Worm (Caenorhabditis elegans) whole organism, L3 larva: Measurements from ENCODE around the gene C34D10.1.

Experiments used
- R02D3.7 ChIP-seq: fragments of 150-350 bp; optimal IDR thresholded peaks from 2 replicates; lab custom pipeline; 2014; ENCODE audit warnings: missing biosample characterization, missing genetic modification characterization
- ZK546.5 ChIP-seq: sonication (generic microtip); optimal IDR thresholded peaks from 2 replicates; lab custom pipeline; 2017; ENCODE audit warnings: missing biosample characterization, missing genetic modification characterization
- ceh-82 ChIP-seq: fragments of 150-350 bp; optimal IDR thresholded peaks from 2 replicates; lab custom pipeline; 2014; ENCODE audit warnings: missing biosample characterization, missing genetic modification characterization
- ceh-9 ChIP-seq: sonication (generic microtip); optimal IDR thresholded peaks from 2 replicates; lab custom pipeline; 2018; ENCODE audit warnings: missing biosample characterization, missing genetic modification characterization
- egl-27 ChIP-seq: sonication (generic microtip); optimal IDR thresholded peaks from 4 replicates; lab custom pipeline; 2017; ENCODE audit warnings: missing biosample characterization, missing genetic modification reagents, missing genetic modification characterization
- jun-1 ChIP-seq: fragments of 150-350 bp; optimal IDR thresholded peaks from 2 replicates; lab custom pipeline; 2014; ENCODE audit warnings: missing biosample characterization, missing genetic modification reagents, missing genetic modification characterization
- mdl-1 ChIP-seq: fragments of 150-350 bp; optimal IDR thresholded peaks from 2 replicates; lab custom pipeline; 2014; ENCODE audit warnings: missing biosample characterization, missing genetic modification characterization
- nhr-23 ChIP-seq: fragments of 150-350 bp; optimal IDR thresholded peaks from 2 replicates; lab custom pipeline; 2014; ENCODE audit warnings: missing biosample characterization, missing genetic modification reagents, missing genetic modification characterization
- nhr-77 ChIP-seq: fragments of 150-350 bp; optimal IDR thresholded peaks from 2 replicates; lab custom pipeline; 2014; ENCODE audit warnings: missing biosample characterization, missing genetic modification characterization
- pha-4 ChIP-seq: fragments of 150-350 bp; optimal IDR thresholded peaks from 2 replicates; lab custom pipeline; 2014; ENCODE audit warnings: missing biosample characterization, missing genetic modification reagents, missing genetic modification characterization
- pqm-1 ChIP-seq: fragments of 150-350 bp; optimal IDR thresholded peaks from 2 replicates; lab custom pipeline; 2017; ENCODE audit warnings: missing biosample characterization, missing genetic modification characterization, inconsistent platforms
- snpc-4 ChIP-seq: fragments of 150-350 bp; optimal IDR thresholded peaks from 2 replicates; lab custom pipeline; 2014; ENCODE audit warnings: missing biosample characterization, missing genetic modification characterization
- zag-1 ChIP-seq: fragments of 150-350 bp; optimal IDR thresholded peaks from 2 replicates; lab custom pipeline; 2014; ENCODE audit warnings: missing biosample characterization, missing genetic modification characterization
- ztf-11 ChIP-seq: fragments of 150-350 bp; optimal IDR thresholded peaks from 2 replicates; lab custom pipeline; 2014; ENCODE audit warnings: missing biosample characterization, missing genetic modification characterization

- no peak for TF ChIP-seq nhr-77
- TF ChIP-seq zag-1 = no peak
- no peak for TF ChIP-seq R02D3.7
- no peak for TF ChIP-seq egl-27 (tag; lab: Kevin White, UChicago)
- TF ChIP-seq ztf-11 (tag; lab: Kevin White, UChicago) = no peak
- no peak for TF ChIP-seq pha-4 (tag; lab: Kevin White, UChicago)
- TF ChIP-seq ceh-9 (tag; lab: Kevin White, UChicago) = no peak
- TF ChIP-seq jun-1 (tag; lab: Kevin White, UChicago) = no peak
- TF ChIP-seq snpc-4 = no peak
- TF ChIP-seq ZK546.5 = no peak
- no peak for TF ChIP-seq mdl-1 (tag; lab: Kevin White, UChicago)
- TF ChIP-seq pqm-1 (tag; lab: Kevin White, UChicago) = no peak
- no peak for TF ChIP-seq ceh-82 (tag; lab: Kevin White, UChicago)
- TF ChIP-seq nhr-23 = no peak
Observed at ce11 chrX:8037365-8037764, 8.1 kb downstream of the C34D10.1 start.
